Fruit fly (Drosophila melanogaster): ENCODE data around the gene Tie.

dm6 chr3L:4501406-4501805 is 30.5 kb downstream of the Tie start:
- TF ChIP-seq insv (GFP tag; optimal IDR thresholded peaks at IDR 0.05) (no peak), CG4854 (GFP tag; optimal IDR thresholded peaks at IDR 0.05) (no peak), HLHmδ (GFP tag; optimal IDR thresholded peaks at IDR 0.05) (no peak), knrl (GFP tag; IDR thresholded peaks at IDR 0.05; ENCODE audit: partially characterized antibody) (no peak), zen2 (GFP tag; IDR thresholded peaks at IDR 0.05; ENCODE audit: partially characterized antibody) (no peak), CG9215 (GFP tag; IDR thresholded peaks at IDR 0.05) (no peak)

All from whole organism, embryonic.